Fruit fly (Drosophila melanogaster): ENCODE results near the gene CG7115.
A peak's percentile ranks its signal among the peaks of the same experiment; 100 is the strongest.

CG7115 gene

DNA sequence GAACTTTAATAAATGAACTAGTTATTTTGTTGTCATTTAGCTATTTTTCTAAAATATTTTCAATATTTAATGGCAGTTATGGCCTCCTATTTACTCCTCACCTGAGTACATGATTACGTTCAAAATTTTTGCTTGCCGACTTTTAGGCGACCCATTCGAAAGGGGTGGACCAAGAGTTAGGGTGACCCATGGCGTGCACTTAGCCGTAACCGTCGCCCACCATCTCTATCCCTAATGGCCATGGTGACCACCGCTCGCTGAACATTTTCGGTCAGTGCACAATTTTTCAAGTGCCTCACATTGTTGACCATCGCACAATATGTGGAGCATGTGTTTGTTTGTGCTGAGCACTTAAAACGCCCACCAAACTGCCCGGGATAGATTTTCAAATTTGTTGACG is 49.1 kb upstream of the CG7115 start (continued):
- 0 out of 3 replicates have a peak, but pooled peaks have one; percentile 22 for TF ChIP-seq CG11456 (GFP tag; IDR thresholded peaks at IDR 0.05)
- TF ChIP-seq Mes4 (GFP tag; optimal IDR thresholded peaks at IDR 0.05) = no peak
- TF ChIP-seq CG8478 (optimal IDR thresholded peaks at IDR 0.05) = no peak
- no peak for TF ChIP-seq CG18764 (GFP tag; optimal IDR thresholded peaks at IDR 0.05)
- TF ChIP-seq Sry-δ (GFP tag; optimal IDR thresholded peaks at IDR 0.05) = no peak
- TF ChIP-seq CG3407 (GFP tag; optimal IDR thresholded peaks at IDR 0.05) = no peak
- no peak for TF ChIP-seq CG31224 (GFP tag; IDR thresholded peaks at IDR 0.05)
- TF ChIP-seq ro (GFP tag; IDR thresholded peaks at IDR 0.05) = no peak
- no peak for TF ChIP-seq Mrtf (GFP tag; IDR thresholded peaks at IDR 0.05)
- TF ChIP-seq Xbp1 (GFP tag; optimal IDR thresholded peaks at IDR 0.05) = no peak
- TF ChIP-seq ato (GFP tag; IDR thresholded peaks at IDR 0.05; ENCODE audit: partially characterized antibody) = no peak
- TF ChIP-seq BtbVII (GFP tag; optimal IDR thresholded peaks at IDR 0.05) = no peak
- peak; percentile 78 for TF ChIP-seq twi (tag; optimal IDR thresholded peaks at IDR 0.05)
- no peak for TF ChIP-seq CG6272 (GFP tag; IDR thresholded peaks at IDR 0.05)
- no peak for TF ChIP-seq gro (GFP tag; optimal IDR thresholded peaks at IDR 0.05)
- TF ChIP-seq CG30403 (GFP tag; optimal IDR thresholded peaks at IDR 0.05) = no peak
- no peak for TF ChIP-seq ham (GFP tag; IDR thresholded peaks at IDR 0.05)
- 0 out of 3 replicates have a peak, but pooled peaks have one; percentile 8 for TF ChIP-seq CG11560 (tag; IDR thresholded peaks at IDR 0.05)
- no peak for TF ChIP-seq insv (GFP tag; optimal IDR thresholded peaks at IDR 0.05)
- no peak for TF ChIP-seq z (GFP tag; IDR thresholded peaks at IDR 0.05)
- TF ChIP-seq Nf-YA (GFP tag; IDR thresholded peaks at IDR 0.05) = no peak
- TF ChIP-seq CG10147 (GFP tag; optimal IDR thresholded peaks at IDR 0.05) = no peak
- no peak for TF ChIP-seq ash1 (GFP tag; optimal IDR thresholded peaks at IDR 0.05)
- no peak for TF ChIP-seq Dbx (GFP tag; IDR thresholded peaks at IDR 0.05)
- peak; percentile 60 for TF ChIP-seq CG17568 (GFP tag; optimal IDR thresholded peaks at IDR 0.05)
- TF ChIP-seq Optix (GFP tag; IDR thresholded peaks at IDR 0.05) = 0 out of 3 replicates have a peak, but pooled peaks have one; percentile 12
- TF ChIP-seq CG7357 (GFP tag; IDR thresholded peaks at IDR 0.05) = no peak
- TF ChIP-seq slbo (GFP tag; IDR thresholded peaks at IDR 0.05) = peak; percentile 39
- TF ChIP-seq CG6689 (GFP tag; IDR thresholded peaks at IDR 0.05) = 0 out of 2 replicates have a peak, but pooled peaks have one; percentile 7
- TF ChIP-seq sr (GFP tag; IDR thresholded peaks at IDR 0.05) = 0 out of 3 replicates have a peak, but pooled peaks have one; percentile 33
- no peak for TF ChIP-seq BEAF-32 (GFP tag; optimal IDR thresholded peaks at IDR 0.05)
- no peak for TF ChIP-seq CG9817 (tag; optimal IDR thresholded peaks at IDR 0.05)
- no peak for TF ChIP-seq CG13624 (GFP tag; optimal IDR thresholded peaks at IDR 0.05)
- TF ChIP-seq zf30C (GFP tag; optimal IDR thresholded peaks at IDR 0.05) = no peak
- TF ChIP-seq sim (GFP tag; IDR thresholded peaks at IDR 0.05) = no peak
- no peak for TF ChIP-seq Drgx (GFP tag; IDR thresholded peaks at IDR 0.05)

DNA sequence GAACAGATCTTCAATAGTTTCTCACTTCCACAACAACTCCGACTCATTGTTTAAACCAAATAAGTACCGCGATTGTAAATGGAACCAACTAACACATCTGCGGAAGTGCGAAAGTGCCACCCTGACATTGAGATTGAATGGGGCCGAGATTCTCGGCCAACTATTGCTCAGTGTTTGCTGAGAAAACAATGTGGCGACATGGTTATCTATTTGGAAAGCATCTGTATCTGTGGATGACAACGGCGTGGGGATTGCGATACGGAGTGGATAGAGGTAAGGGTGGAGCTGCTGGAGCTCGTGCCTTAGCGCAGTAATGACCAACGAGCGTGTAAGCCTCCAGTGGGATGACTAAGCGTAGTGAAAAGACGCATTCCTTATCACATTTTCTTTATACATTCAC is 45.7 kb upstream of the CG7115 start:
- no peak for TF ChIP-seq ind (GFP tag; optimal IDR thresholded peaks at IDR 0.05)

DNA sequence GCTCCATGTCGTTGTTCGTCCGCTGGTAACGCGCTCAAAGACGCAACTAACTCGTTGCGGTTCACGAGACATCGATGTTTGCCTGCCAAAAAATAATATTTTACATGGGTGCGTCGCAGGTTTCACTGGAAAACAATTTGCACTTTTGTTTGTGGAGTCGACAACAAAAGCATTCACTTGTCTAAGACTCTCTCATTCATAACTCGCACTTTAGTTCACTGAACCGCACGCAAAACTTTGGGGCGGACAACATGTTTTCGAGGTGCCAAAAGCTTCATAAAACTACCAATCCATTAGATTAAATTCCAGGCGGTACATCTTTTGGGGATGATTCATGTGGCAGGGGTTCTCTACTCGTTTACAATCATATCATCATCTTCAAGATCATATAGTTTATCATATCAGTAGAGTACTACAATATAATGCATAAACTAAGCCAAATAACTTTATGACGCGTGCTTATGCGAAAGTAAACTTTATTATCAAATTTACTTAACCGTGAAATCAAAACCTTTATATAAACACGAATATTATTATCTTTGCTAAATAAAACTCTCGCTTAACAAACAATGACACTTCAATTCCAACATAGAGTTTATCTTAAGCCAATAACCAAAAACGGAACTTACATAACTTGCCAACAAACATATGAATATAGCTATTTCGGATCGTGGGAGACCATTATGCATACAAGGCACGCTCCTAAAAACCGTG is 42.8 kb upstream of the CG7115 start, which contains the start of gene CG7179:
CG7179 (minus strand) TSS at position 51 of the 714 bp plus-strand sequence.
- TF ChIP-seq Mad (GFP tag; optimal IDR thresholded peaks at IDR 0.05) (no peak), chm (GFP tag; IDR thresholded peaks at IDR 0.05) (no peak), CG11504 (tag; optimal IDR thresholded peaks at IDR 0.05) (no peak), CG9817 (tag; optimal IDR thresholded peaks at IDR 0.05) (peak; percentile 6), CG1233 (GFP tag; optimal IDR thresholded peaks at IDR 0.05) (peak; percentile 14), stc (GFP tag; IDR thresholded peaks at IDR 0.05) (0 out of 2 replicates have a peak, but pooled peaks have one; percentile 12), ci (GFP tag; IDR thresholded peaks at IDR 0.05) (0 out of 3 replicates have a peak, but pooled peaks have one; percentile 11), ATbp (GFP tag; optimal IDR thresholded peaks at IDR 0.05) (peak; percentile 38), BEAF-32 (GFP tag; optimal IDR thresholded peaks at IDR 0.05) (no peak), Dref (GFP tag; IDR thresholded peaks at IDR 0.05) (no peak), CG13296 (GFP tag; optimal IDR thresholded peaks at IDR 0.05) (peak; percentile 64), ewg (GFP tag; optimal IDR thresholded peaks at IDR 0.05) (no peak), CG42726 (GFP tag; IDR thresholded peaks at IDR 0.05; ENCODE audit: partially characterized antibody) (no peak), Atf3 (GFP tag; optimal IDR thresholded peaks at IDR 0.05) (no peak), CG15479 (GFP tag; optimal IDR thresholded peaks at IDR 0.05) (no peak), CG10565 (GFP tag; optimal IDR thresholded peaks at IDR 0.05) (no peak)
